Fruit fly (Drosophila melanogaster): ENCODE results near the gene CG42238.

CG42238 gene

dm6 chr2L:20917235-20918055 lies 134.5 kb downstream of the CG42238 start (continued):
- TF ChIP-seq ewg (GFP tag; optimal IDR thresholded peaks at IDR 0.05) (peak; percentile 34), CG15269 (tag; optimal IDR thresholded peaks at IDR 0.05) (peak; percentile 81), Sox102F (GFP tag; optimal IDR thresholded peaks at IDR 0.05) (peak; percentile 75), crp (GFP tag; optimal IDR thresholded peaks at IDR 0.05) (peak in 1 of 2 experiments; percentile 10), CG11504 (tag; optimal IDR thresholded peaks at IDR 0.05) (peak; percentile 97), CG7556 (GFP tag; optimal IDR thresholded peaks at IDR 0.05) (peak; percentile 91)

- no peak for TF ChIP-seq CG11398 (GFP tag; optimal IDR thresholded peaks at IDR 0.05)
- no peak for TF ChIP-seq CG4617 (GFP tag; optimal IDR thresholded peaks at IDR 0.05; ENCODE audit: borderline replicate concordance)
- no peak for TF ChIP-seq CG8765 (GFP tag; IDR thresholded peaks at IDR 0.05)
- no peak for TF ChIP-seq h (optimal IDR thresholded peaks at IDR 0.05)
- TF ChIP-seq CG15479 (GFP tag; optimal IDR thresholded peaks at IDR 0.05) = peak; percentile 54
- no peak for TF ChIP-seq Hsf (GFP tag; optimal IDR thresholded peaks at IDR 0.05)
- TF ChIP-seq CG12219 (GFP tag; optimal IDR thresholded peaks at IDR 0.05) = no peak
- TF ChIP-seq CG7987 (GFP tag; optimal IDR thresholded peaks at IDR 0.05) = no peak
- TF ChIP-seq CG3407 (GFP tag; optimal IDR thresholded peaks at IDR 0.05) = no peak
- TF ChIP-seq Doc3 (GFP tag; IDR thresholded peaks at IDR 0.05; ENCODE audit: partially characterized antibody) = no peak
- no peak for TF ChIP-seq Dek (tag; optimal IDR thresholded peaks at IDR 0.05)
- no peak for TF ChIP-seq D19A (tag; optimal IDR thresholded peaks at IDR 0.05)
- no peak for TF ChIP-seq ci (GFP tag; IDR thresholded peaks at IDR 0.05)
- peak in 1 of 2 experiments; percentile 18 for TF ChIP-seq Trl (optimal IDR thresholded peaks at IDR 0.05)
- no peak for TF ChIP-seq Trl (GFP tag; optimal IDR thresholded peaks at IDR 0.05)
- TF ChIP-seq C15 (GFP tag; IDR thresholded peaks at IDR 0.05) = no peak
- no peak for TF ChIP-seq CG12299 (tag; optimal IDR thresholded peaks at IDR 0.05)
- TF ChIP-seq row (GFP tag; IDR thresholded peaks at IDR 0.05) = no peak
- TF ChIP-seq psq (GFP tag; optimal IDR thresholded peaks at IDR 0.05) = peak; percentile 67
- no peak for TF ChIP-seq CG6683 (GFP tag; optimal IDR thresholded peaks at IDR 0.05)
- TF ChIP-seq sc (optimal IDR thresholded peaks at IDR 0.05) = no peak
- no peak for TF ChIP-seq sc (GFP tag; optimal IDR thresholded peaks at IDR 0.05)
- TF ChIP-seq Blimp-1 (GFP tag; optimal IDR thresholded peaks at IDR 0.05) = peak; percentile 23
- no peak for TF ChIP-seq cato (GFP tag; optimal IDR thresholded peaks at IDR 0.05; ENCODE audit: borderline replicate concordance)
- no peak for TF ChIP-seq unc-4 (GFP tag; IDR thresholded peaks at IDR 0.05; ENCODE audit: partially characterized antibody)
- no peak for TF ChIP-seq TFAM (GFP tag; optimal IDR thresholded peaks at IDR 0.05)
- no peak for TF ChIP-seq ind (GFP tag; optimal IDR thresholded peaks at IDR 0.05)
- no peak for TF ChIP-seq CG13775 (GFP tag; optimal IDR thresholded peaks at IDR 0.05)
- no peak for TF ChIP-seq fd64A (GFP tag; optimal IDR thresholded peaks at IDR 0.05)
- TF ChIP-seq tll (GFP tag; optimal IDR thresholded peaks at IDR 0.05) = peak in 1 of 2 experiments; percentile 12
- TF ChIP-seq CG10431 (GFP tag; optimal IDR thresholded peaks at IDR 0.05) = no peak
- TF ChIP-seq MTF-1 (GFP tag; optimal IDR thresholded peaks at IDR 0.05; ENCODE audit: borderline replicate concordance) = no peak
- peak; percentile 44 for TF ChIP-seq sens (GFP tag)
- TF ChIP-seq shn (GFP tag; optimal IDR thresholded peaks at IDR 0.05) = no peak
- no peak for TF ChIP-seq CG11723 (GFP tag; optimal IDR thresholded peaks at IDR 0.05)
- no peak for TF ChIP-seq CG10321 (GFP tag; IDR thresholded peaks at IDR 0.05)
- TF ChIP-seq CG4424 (GFP tag; optimal IDR thresholded peaks at IDR 0.05) = no peak
- TF ChIP-seq HLH3B (GFP tag; IDR thresholded peaks at IDR 0.05) = no peak
- no peak for TF ChIP-seq Sox100B (GFP tag; optimal IDR thresholded peaks at IDR 0.05)
- TF ChIP-seq sim (GFP tag; IDR thresholded peaks at IDR 0.05) = 0 out of 2 replicates have a peak, but pooled peaks have one; percentile 16
- TF ChIP-seq nom (GFP tag; optimal IDR thresholded peaks at IDR 0.05) = peak; percentile 92
These were observed 135.2 kb downstream of the CG42238 start for dm6 chr2L:20916672-20917209.
